Fruit fly (Drosophila melanogaster) whole organism, embryonic: ENCODE measurements around the gene CCDC53.

ENCODE experiments used
- Asciz ChIP-seq: fragments of 200-800 bp; sonication (Bioruptor generic); optimal IDR thresholded peaks from 2 replicates; lab custom pipeline; 2017; ENCODE audit warnings: missing biosample characterization, mild to moderate bottlenecking, missing genetic modification characterization, missing genetic modification reagents
- CG11093 ChIP-seq: fragments of 200-800 bp; sonication (Bioruptor generic); IDR thresholded peaks from 3 replicates; pipeline ENCODE4 v1.3.6; 2022; ENCODE audit warnings: missing biosample characterization, missing genetic modification characterization
- CG11695 ChIP-seq: fragments of 200-800 bp; sonication (Bioruptor generic); IDR thresholded peaks from 3 replicates; pipeline ENCODE4 v1.3.6; 2022; ENCODE audit warnings: missing biosample characterization, missing genetic modification characterization
- CG12236 ChIP-seq: fragments of 200-800 bp; sonication (Bioruptor generic); optimal IDR thresholded peaks from 2 replicates; lab custom pipeline; 2016; ENCODE audit warnings: missing biosample characterization, missing genetic modification characterization
- CG13424 ChIP-seq: fragments of 200-800 bp; sonication (Bioruptor generic); optimal IDR thresholded peaks from 2 replicates; lab custom pipeline; 2019; ENCODE audit warnings: missing biosample characterization, mild to moderate bottlenecking, missing genetic modification characterization, moderate library complexity
- CG15011 ChIP-seq: fragments of 200-800 bp; sonication (Bioruptor generic); optimal IDR thresholded peaks from 3 replicates; lab custom pipeline; 2018; ENCODE audit warnings: missing biosample characterization, mild to moderate bottlenecking, missing genetic modification characterization
- CG15601 ChIP-seq: fragments of 200-800 bp; sonication (Bioruptor generic); optimal IDR thresholded peaks from 3 replicates; lab custom pipeline; 2019; ENCODE audit warnings: missing biosample characterization, mild to moderate bottlenecking, missing genetic modification characterization, moderate library complexity
- CG16779 ChIP-seq: fragments of 200-800 bp; sonication (Bioruptor generic); IDR thresholded peaks from 2 replicates; pipeline ENCODE4 v1.3.6; 2022; ENCODE audit warnings: missing biosample characterization, missing genetic modification characterization
- CG17612 ChIP-seq: fragments of 200-800 bp; sonication (Bioruptor generic); IDR thresholded peaks from 2 replicates; pipeline ENCODE4 v1.3.6; 2022; ENCODE audit warnings: missing biosample characterization, missing genetic modification characterization
- CG2199 ChIP-seq: fragments of 200-800 bp; sonication (Bioruptor generic); IDR thresholded peaks from 3 replicates; pipeline ENCODE4 v1.3.6; 2022; ENCODE audit warnings: missing biosample characterization, missing genetic modification characterization
- CG31388 ChIP-seq: fragments of 200-800 bp; sonication (Bioruptor generic); optimal IDR thresholded peaks from 2 replicates; lab custom pipeline; 2016; ENCODE audit warnings: missing biosample characterization, missing genetic modification characterization
- CG32772 ChIP-seq: fragments of 200-800 bp; sonication (Bioruptor generic); IDR thresholded peaks from 2 replicates; pipeline ENCODE4 v1.3.6; 2022; ENCODE audit warnings: missing biosample characterization, missing genetic modification characterization
- CG3281 ChIP-seq: fragments of 200-800 bp; sonication (Bioruptor generic); optimal IDR thresholded peaks from 3 replicates; lab custom pipeline; 2017; ENCODE audit warnings: missing biosample characterization, mild to moderate bottlenecking, missing genetic modification characterization
- CG3407 ChIP-seq: fragments of 200-800 bp; sonication (Bioruptor generic); optimal IDR thresholded peaks from 2 replicates; lab custom pipeline; 2018; ENCODE audit warnings: missing biosample characterization, mild to moderate bottlenecking, missing genetic modification characterization
- CG6272 ChIP-seq: fragments of 200-800 bp; sonication (Bioruptor generic); IDR thresholded peaks from 2 replicates; pipeline ENCODE4 v1.3.6; 2022; ENCODE audit warnings: missing biosample characterization, missing genetic modification characterization
- CG7928 ChIP-seq: fragments of 200-800 bp; sonication (Bioruptor generic); optimal IDR thresholded peaks from 2 replicates; lab custom pipeline; 2017; ENCODE audit warnings: missing biosample characterization, mild to moderate bottlenecking, missing genetic modification characterization
- HHEX ChIP-seq: fragments of 200-800 bp; sonication (Bioruptor generic); optimal IDR thresholded peaks from 3 replicates; lab custom pipeline; 2017; ENCODE audit warnings: missing biosample characterization, mild to moderate bottlenecking, missing genetic modification characterization, missing genetic modification reagents
- Mes4 ChIP-seq: fragments of 200-800 bp; sonication (Bioruptor generic); optimal IDR thresholded peaks from 2 replicates; lab custom pipeline; 2016; ENCODE audit warnings: missing biosample characterization, missing genetic modification characterization
- Nf-YC ChIP-seq: fragments of 200-800 bp; optimal IDR thresholded peaks from 3 replicates; lab custom pipeline; 2019; ENCODE audit warnings: missing biosample characterization, mild to moderate bottlenecking, missing genetic modification characterization, moderate library complexity
- Poxn ChIP-seq: fragments of 200-800 bp; sonication (Bioruptor generic); IDR thresholded peaks from 2 replicates; pipeline ENCODE4 v1.3.6; 2022; ENCODE audit warnings: missing biosample characterization, missing genetic modification characterization
- Ptx1 ChIP-seq: fragments of 200-800 bp; sonication (Bioruptor generic); IDR thresholded peaks from 2 replicates; pipeline ENCODE4 v1.3.6; 2022; ENCODE audit warnings: missing biosample characterization, missing genetic modification characterization
- Scr ChIP-seq: fragments of 200-800 bp; sonication (Bioruptor generic); IDR thresholded peaks from 2 replicates; pipeline ENCODE4 v1.3.6; 2022; ENCODE audit warnings: missing biosample characterization, missing genetic modification characterization; ENCODE audit not compliant: partially characterized antibody
- Six4 ChIP-seq: fragments of 200-800 bp; sonication (Bioruptor generic); optimal IDR thresholded peaks from 2 replicates; lab custom pipeline; 2016; ENCODE audit warnings: missing biosample characterization, missing genetic modification characterization
- Sry-β ChIP-seq: fragments of 200-800 bp; sonication (Bioruptor generic); optimal IDR thresholded peaks from 2 replicates; lab custom pipeline; 2018; ENCODE audit warnings: missing biosample characterization, mild to moderate bottlenecking, missing genetic modification characterization, moderate library complexity
- Usf ChIP-seq: fragments of 200-800 bp; sonication (Bioruptor generic); optimal IDR thresholded peaks from 2 replicates; lab custom pipeline; 2017; ENCODE audit warnings: missing genotype, missing biosample characterization, missing genetic modification characterization
- ab ChIP-seq: fragments of 200-800 bp; sonication (Bioruptor generic); optimal IDR thresholded peaks from 2 replicates; lab custom pipeline; 2016; ENCODE audit warnings: missing biosample characterization, missing genetic modification characterization
- az2 ChIP-seq: fragments of 200-800 bp; sonication (Bioruptor generic); optimal IDR thresholded peaks from 3 replicates; lab custom pipeline; 2016; ENCODE audit warnings: missing biosample characterization, missing genetic modification characterization
- bigmax ChIP-seq: fragments of 200-800 bp; sonication (Bioruptor generic); optimal IDR thresholded peaks from 2 replicates; lab custom pipeline; 2018; ENCODE audit warnings: missing biosample characterization, mild to moderate bottlenecking, missing genetic modification characterization
- bowl ChIP-seq: fragments of 200-800 bp; sonication (Bioruptor generic); IDR thresholded peaks from 2 replicates; pipeline ENCODE4 v1.3.6; 2022; ENCODE audit warnings: missing biosample characterization, missing genetic modification characterization
- chinmo ChIP-seq: fragments of 200-800 bp; sonication (Bioruptor generic); IDR thresholded peaks from 4 replicates; pipeline ENCODE4 v1.3.6; 2022; ENCODE audit warnings: missing biosample characterization, missing genetic modification characterization; ENCODE audit not compliant: partially characterized antibody
- ci ChIP-seq: fragments of 200-800 bp; sonication (Bioruptor generic); IDR thresholded peaks from 3 replicates; pipeline ENCODE4 v1.3.6; 2022; ENCODE audit warnings: missing biosample characterization, missing genetic modification characterization
- dimm ChIP-seq: fragments of 200-800 bp; sonication (Bioruptor generic); IDR thresholded peaks from 2 replicates; pipeline ENCODE4 v1.3.6; 2022; ENCODE audit warnings: missing biosample characterization, missing genetic modification characterization
- dysf ChIP-seq: fragments of 200-800 bp; sonication (Bioruptor generic); IDR thresholded peaks from 3 replicates; pipeline ENCODE4 v1.3.6; 2022; ENCODE audit warnings: missing biosample characterization, missing genetic modification characterization
- ewg ChIP-seq: fragments of 200-800 bp; sonication (Bioruptor generic); optimal IDR thresholded peaks from 3 replicates; lab custom pipeline; 2017; ENCODE audit warnings: mild to moderate bottlenecking, missing biosample characterization, missing genetic modification reagents, missing genetic modification characterization
- h ChIP-seq: fragments of >200 bp; optimal IDR thresholded peaks from 2 replicates; lab custom pipeline; 2017
- jigr1 ChIP-seq: fragments of 200-800 bp; sonication (Bioruptor generic); IDR thresholded peaks from 3 replicates; pipeline ENCODE4 v1.3.6; 2022; ENCODE audit warnings: missing biosample characterization, missing genetic modification characterization
- kah ChIP-seq: fragments of 200-800 bp; sonication (Bioruptor generic); optimal IDR thresholded peaks from 2 replicates; lab custom pipeline; 2018; ENCODE audit warnings: missing biosample characterization, mild to moderate bottlenecking, missing genetic modification characterization
- mld ChIP-seq: fragments of 200-800 bp; sonication (Bioruptor generic); IDR thresholded peaks from 3 replicates; pipeline ENCODE4 v1.3.6; 2022; ENCODE audit warnings: missing biosample characterization, missing genetic modification characterization; ENCODE audit not compliant: partially characterized antibody
- nerfin-1 ChIP-seq: fragments of 200-800 bp; sonication (Bioruptor generic); optimal IDR thresholded peaks from 3 replicates; lab custom pipeline; 2019; ENCODE audit warnings: missing biosample characterization, mild to moderate bottlenecking, missing genetic modification characterization, moderate library complexity
- row ChIP-seq: fragments of 200-800 bp; sonication (Bioruptor generic); IDR thresholded peaks from 3 replicates; pipeline ENCODE4 v1.3.6; 2022; ENCODE audit warnings: missing biosample characterization, missing genetic modification characterization
- sd ChIP-seq: fragments of 200-800 bp; sonication (Bioruptor generic); optimal IDR thresholded peaks from 3 replicates; lab custom pipeline; 2018; ENCODE audit warnings: missing biosample characterization, mild to moderate bottlenecking, missing genetic modification characterization, moderate library complexity
- sens-2 ChIP-seq: fragments of 200-800 bp; sonication (Bioruptor generic); IDR thresholded peaks from 2 replicates; pipeline ENCODE4 v1.3.6; 2022; ENCODE audit warnings: missing biosample characterization, missing genetic modification characterization
- sim ChIP-seq: fragments of 200-800 bp; sonication (Bioruptor generic); IDR thresholded peaks from 2 replicates; pipeline ENCODE4 v1.3.6; 2022; ENCODE audit warnings: missing biosample characterization, missing genetic modification characterization
- trh ChIP-seq: fragments of 200-800 bp; sonication (Bioruptor generic); optimal IDR thresholded peaks from 2 replicates; lab custom pipeline; 2016; ENCODE audit warnings: missing biosample characterization, missing genetic modification characterization
- twi ChIP-seq: fragments of 200-800 bp; optimal IDR thresholded peaks from 2 replicates; lab custom pipeline; 2019; ENCODE audit warnings: missing biosample characterization, mild to moderate bottlenecking, missing genetic modification characterization, moderate library complexity
- unc-4 ChIP-seq: fragments of 200-800 bp; sonication (Bioruptor generic); IDR thresholded peaks from 2 replicates; pipeline ENCODE4 v1.3.6; 2022; ENCODE audit warnings: missing biosample characterization, missing genetic modification characterization; ENCODE audit not compliant: partially characterized antibody
- usp ChIP-seq: fragments of >200 bp; optimal IDR thresholded peaks from 2 replicates; lab custom pipeline; 2017; ENCODE audit warnings: missing biosample characterization, missing genetic modification characterization
- wor ChIP-seq: fragments of 200-800 bp; sonication (Bioruptor generic); IDR thresholded peaks from 2 replicates; pipeline ENCODE4 v1.3.6; 2022; ENCODE audit warnings: missing biosample characterization, missing genetic modification characterization
- zen2 ChIP-seq: fragments of 200-800 bp; sonication (Bioruptor generic); IDR thresholded peaks from 3 replicates; pipeline ENCODE4 v1.3.6; 2022; ENCODE audit warnings: missing biosample characterization, missing genetic modification characterization; ENCODE audit not compliant: partially characterized antibody
- zfh1 ChIP-seq: fragments of 200-800 bp; sonication (Bioruptor generic); IDR thresholded peaks from 3 replicates; pipeline ENCODE4 v1.3.6; 2022; ENCODE audit warnings: missing biosample characterization, missing genetic modification characterization

CCDC53 gene

dm6 chr2L:8081640-8082485, 41.0 kb downstream of the CCDC53 start (continued):
- peak; percentile 87 for TF ChIP-seq az2
- TF ChIP-seq kah (GFP tag; lab: Kevin White, UChicago): no peak
- TF ChIP-seq Nf-YC: peak; percentile 49
- TF ChIP-seq CG13424 (tag; lab: Kevin White, UChicago): peak; percentile 85
- peak; percentile 58 for TF ChIP-seq nerfin-1 (tag; lab: Kevin White, UChicago)
- TF ChIP-seq CG15601 (tag; lab: Kevin White, UChicago): peak; percentile 69
- peak; percentile 45 for TF ChIP-seq Six4 (GFP tag; lab: Kevin White, UChicago)
- TF ChIP-seq zfh1: peak; percentile 85; the same call in 2 of the 3 replicates
- no peak for TF ChIP-seq CG12236
- TF ChIP-seq ci: peak; percentile 88
- no peak; the same call in 1 of the 2 replicates for TF ChIP-seq sens-2 (GFP tag; lab: Robert Waterston, UW)
- peak; percentile 94 for TF ChIP-seq Ptx1 (GFP tag; lab: Robert Waterston, UW)
- no peak for TF ChIP-seq ab (GFP tag; lab: Kevin White, UChicago)
- TF ChIP-seq CG32772 (GFP tag; lab: Robert Waterston, UW): no peak
- TF ChIP-seq sd (tag; lab: Kevin White, UChicago): no peak
- no peak for TF ChIP-seq zen2 (GFP tag; lab: Robert Waterston, UW)
- no peak for TF ChIP-seq Mes4 (GFP tag; lab: Kevin White, UChicago)
- TF ChIP-seq CG6272 (GFP tag; lab: Robert Waterston, UW): no peak
- no peak for TF ChIP-seq CG17612
- 0 out of 2 replicates have a peak, but pooled peaks have one; percentile 35 for TF ChIP-seq Scr
- peak; percentile 73 for TF ChIP-seq twi (tag; lab: Kevin White, UChicago)
- peak; percentile 76 for TF ChIP-seq ewg (GFP tag; lab: Kevin White, UChicago)
- TF ChIP-seq unc-4: no peak
- peak; percentile 87 for TF ChIP-seq wor (GFP tag; lab: Robert Waterston, UW)
- peak; percentile 45 for TF ChIP-seq CG3281 (GFP tag; lab: Kevin White, UChicago)
- TF ChIP-seq dysf (GFP tag; lab: Robert Waterston, UW): peak; percentile 91
- TF ChIP-seq row (GFP tag; lab: Robert Waterston, UW): peak; percentile 86
- peak; percentile 60 for TF ChIP-seq Usf
- peak; percentile 80 for TF ChIP-seq CG3407
- no peak for TF ChIP-seq CG31388 (GFP tag; lab: Kevin White, UChicago)
- 0 out of 2 replicates have a peak, but pooled peaks have one; percentile 55 for TF ChIP-seq bowl (GFP tag; lab: Robert Waterston, UW)
- no peak for TF ChIP-seq CG16779 (GFP tag; lab: Robert Waterston, UW)
- peak; percentile 74 for TF ChIP-seq trh (GFP tag; lab: Kevin White, UChicago)
- TF ChIP-seq Poxn (GFP tag; lab: Robert Waterston, UW): peak; percentile 56; the same call in 1 of the 2 replicates
- TF ChIP-seq CG11695 (GFP tag; lab: Robert Waterston, UW): peak; percentile 88
- no peak for TF ChIP-seq usp (GFP tag; lab: Kevin White, UChicago)
- TF ChIP-seq bigmax (GFP tag; lab: Kevin White, UChicago): no peak
- TF ChIP-seq mld: no peak
- TF ChIP-seq CG7928 (GFP tag; lab: Kevin White, UChicago): no peak
- TF ChIP-seq Sry-β: peak; percentile 26
- no peak for TF ChIP-seq chinmo
- peak; percentile 84 for TF ChIP-seq sim
- no peak for TF ChIP-seq CG15011 (GFP tag; lab: Kevin White, UChicago)
- TF ChIP-seq jigr1 (GFP tag; lab: Robert Waterston, UW): peak; percentile 45; the same call in 1 of the 3 replicates
- peak; percentile 60 for TF ChIP-seq Asciz (GFP tag; lab: Kevin White, UChicago)
- peak; percentile 94 for TF ChIP-seq CG2199 (GFP tag; lab: Robert Waterston, UW)
- peak; percentile 56 for TF ChIP-seq dimm (GFP tag; lab: Robert Waterston, UW)
- peak; percentile 63 for TF ChIP-seq HHEX (GFP tag; lab: Kevin White, UChicago)
- TF ChIP-seq CG11093 (GFP tag; lab: Robert Waterston, UW): 0 out of 3 replicates have a peak, but pooled peaks have one; percentile 19
- no peak for TF ChIP-seq h
